Worm (Caenorhabditis elegans) whole organism, L4 larva: ENCODE results near the gene nlp-79.

Experiments used
- ama-1 ChIP-seq: fragments of 150-350 bp; optimal IDR thresholded peaks from 2 replicates; lab custom pipeline; 2014; ENCODE audit warnings: inconsistent platforms, mixed read lengths
- lir-3 ChIP-seq: sonication (generic microtip); optimal IDR thresholded peaks from 2 replicates; lab custom pipeline; 2016; ENCODE audit warnings: mild to moderate bottlenecking, missing genetic modification characterization, missing compliant biosample characterization
- nhr-28 ChIP-seq: fragments of 150-350 bp; optimal IDR thresholded peaks from 2 replicates; lab custom pipeline; 2014; ENCODE audit warnings: missing biosample characterization, missing genetic modification characterization
- ztf-11 ChIP-seq: fragments of 150-350 bp; optimal IDR thresholded peaks from 2 replicates; lab custom pipeline; 2014; ENCODE audit warnings: missing biosample characterization, missing genetic modification characterization

ce11 chrIV:13104900-13105299 is 44.5 kb upstream of the nlp-79 start, which contains the start of gene rde-11:
- TF ChIP-seq lir-3 (tag; lab: Kevin White, UChicago) (no peak), nhr-28 (tag; lab: Kevin White, UChicago) (no peak), ztf-11 (tag; lab: Kevin White, UChicago) (no peak), ama-1 (lab: Kevin White, UChicago) (no peak)
